Fruit fly (Drosophila melanogaster) whole organism, embryonic: ENCODE results near the gene CG9948.

ENCODE experiments used
- C15 ChIP-seq: fragments of 200-800 bp; sonication (Bioruptor generic); IDR thresholded peaks from 3 replicates; pipeline ENCODE4 v1.3.6; 2022; ENCODE audit warnings: missing biosample characterization, missing genetic modification characterization
- CG11695 ChIP-seq: fragments of 200-800 bp; sonication (Bioruptor generic); IDR thresholded peaks from 3 replicates; pipeline ENCODE4 v1.3.6; 2022; ENCODE audit warnings: missing biosample characterization, missing genetic modification characterization
- CG12391 ChIP-seq: fragments of 200-800 bp; sonication (Bioruptor generic); optimal IDR thresholded peaks from 3 replicates; lab custom pipeline; 2018; ENCODE audit warnings: missing biosample characterization, mild to moderate bottlenecking, missing genetic modification characterization, moderate library complexity
- CG12744 ChIP-seq: fragments of 200-800 bp; sonication (Bioruptor generic); optimal IDR thresholded peaks from 2 replicates; lab custom pipeline; 2016; ENCODE audit warnings: missing biosample characterization, missing genetic modification characterization
- CG13296 ChIP-seq: fragments of 200-800 bp; sonication (Bioruptor generic); optimal IDR thresholded peaks from 3 replicates; lab custom pipeline; 2018; ENCODE audit warnings: missing biosample characterization, mild to moderate bottlenecking, missing genetic modification characterization
- CG14014 ChIP-seq: fragments of 200-800 bp; sonication (Bioruptor generic); IDR thresholded peaks from 2 replicates; pipeline ENCODE4 v1.3.6; 2022; ENCODE audit warnings: missing biosample characterization, missing genetic modification characterization
- CG14050 ChIP-seq: fragments of 200-800 bp; sonication (Bioruptor generic); IDR thresholded peaks from 3 replicates; pipeline ENCODE4 v1.3.6; 2022; ENCODE audit warnings: missing biosample characterization, missing genetic modification characterization
- CG14710 ChIP-seq: fragments of 200-800 bp; sonication (Bioruptor generic); optimal IDR thresholded peaks from 3 replicates; lab custom pipeline; 2019; ENCODE audit warnings: missing biosample characterization, mild to moderate bottlenecking, missing genetic modification characterization, moderate library complexity
- CG16779 ChIP-seq: fragments of 200-800 bp; sonication (Bioruptor generic); IDR thresholded peaks from 2 replicates; pipeline ENCODE4 v1.3.6; 2022; ENCODE audit warnings: missing biosample characterization, missing genetic modification characterization
- CG16813 ChIP-seq: fragments of 200-800 bp; sonication (Bioruptor generic); IDR thresholded peaks from 3 replicates; pipeline ENCODE4 v1.3.6; 2022; ENCODE audit warnings: missing biosample characterization, missing genetic modification characterization; ENCODE audit not compliant: partially characterized antibody
- CG18599 ChIP-seq: fragments of 200-800 bp; sonication (Bioruptor generic); optimal IDR thresholded peaks from 3 replicates; lab custom pipeline; 2017; ENCODE audit warnings: missing biosample characterization, missing genetic modification characterization, mild to moderate bottlenecking, moderate library complexity, missing genetic modification reagents
- CG18619 ChIP-seq: fragments of 200-800 bp; sonication (Bioruptor generic); optimal IDR thresholded peaks from 3 replicates; lab custom pipeline; 2017; ENCODE audit warnings: missing biosample characterization, mild to moderate bottlenecking, missing genetic modification characterization
- CG30020 ChIP-seq: fragments of 200-800 bp; optimal IDR thresholded peaks from 2 replicates; lab custom pipeline; 2019; ENCODE audit warnings: missing biosample characterization, mild to moderate bottlenecking, missing genetic modification characterization, moderate library complexity
- CG31441 ChIP-seq: fragments of 200-800 bp; sonication (Bioruptor generic); IDR thresholded peaks from 2 replicates; pipeline ENCODE4 v1.3.6; 2022; ENCODE audit warnings: missing biosample characterization, missing genetic modification characterization
- CG34422 ChIP-seq: fragments of 200-800 bp; sonication (Bioruptor generic); IDR thresholded peaks from 3 replicates; pipeline ENCODE4 v1.3.6; 2022; ENCODE audit warnings: missing biosample characterization, missing genetic modification characterization
- CG4328 ChIP-seq: fragments of 200-800 bp; sonication (Bioruptor generic); optimal IDR thresholded peaks from 3 replicates; lab custom pipeline; 2017; ENCODE audit warnings: missing biosample characterization, missing genetic modification reagents, missing genetic modification characterization
- CG4404 ChIP-seq: fragments of 200-800 bp; sonication (Bioruptor generic); IDR thresholded peaks from 2 replicates; pipeline ENCODE4 v1.3.6; 2022; ENCODE audit warnings: missing biosample characterization, missing genetic modification characterization
- CG4707 ChIP-seq: fragments of 200-800 bp; sonication (Bioruptor generic); optimal IDR thresholded peaks from 2 replicates; lab custom pipeline; 2018; ENCODE audit warnings: missing biosample characterization, mild to moderate bottlenecking, missing genetic modification characterization, moderate library complexity
- CG6689 ChIP-seq: fragments of 200-800 bp; sonication (Bioruptor generic); IDR thresholded peaks from 2 replicates; pipeline ENCODE4 v1.3.6; 2022; ENCODE audit warnings: missing biosample characterization, missing genetic modification characterization
- CG8478 ChIP-seq: fragments of >200 bp; optimal IDR thresholded peaks from 2 replicates; lab custom pipeline; 2018
- Dfd ChIP-seq, 2 experiments: fragments of >200 bp; optimal IDR thresholded peaks; 2 replicates each; lab custom pipeline; 2017; ENCODE audit warnings: missing biosample characterization in 2 of 2, missing genetic modification characterization in 2 of 2
- Doc2 ChIP-seq: fragments of 200-800 bp; sonication (Bioruptor generic); IDR thresholded peaks from 2 replicates; pipeline ENCODE4 v1.3.6; 2022; ENCODE audit warnings: missing biosample characterization, missing genetic modification characterization
- Dp ChIP-seq: fragments of 200-800 bp; sonication (Bioruptor generic); optimal IDR thresholded peaks from 2 replicates; lab custom pipeline; 2018; ENCODE audit warnings: missing biosample characterization, mild to moderate bottlenecking, missing genetic modification characterization, moderate library complexity
- Ets65A ChIP-seq: fragments of 200-800 bp; sonication (Bioruptor generic); peaks from one replicate; lab custom pipeline; 2016; ENCODE audit warnings: missing biosample characterization, missing genetic modification characterization
- Fer3 ChIP-seq: fragments of 200-800 bp; sonication (Bioruptor generic); optimal IDR thresholded peaks from 2 replicates; lab custom pipeline; 2018; ENCODE audit warnings: missing biosample characterization, mild to moderate bottlenecking, missing genetic modification characterization, moderate library complexity
- Hr78 ChIP-seq, 2 experiments: fragments of 200-800 bp in 1 of 2; fragments of >200 bp in 1 of 2; sonication (Bioruptor generic) in 1 of 2; optimal IDR thresholded peaks; 2 replicates each; lab custom pipeline; 2017 to 2019; ENCODE audit warnings: missing biosample characterization in 2 of 2, missing genetic modification characterization in 2 of 2, mild to moderate bottlenecking in 1 of 2, moderate library complexity in 1 of 2
- Lim3 ChIP-seq: fragments of 200-800 bp; sonication (Bioruptor generic); IDR thresholded peaks from 2 replicates; pipeline ENCODE4 v1.3.6; 2022; ENCODE audit warnings: missing biosample characterization, missing genetic modification characterization
- Med ChIP-seq: fragments of 200-800 bp; sonication (Bioruptor generic); peaks from one replicate; lab custom pipeline; 2016; ENCODE audit warnings: missing biosample characterization, missing genetic modification characterization, mild to moderate bottlenecking, inconsistent platforms, moderate library complexity
- Nf-YC ChIP-seq: fragments of 200-800 bp; optimal IDR thresholded peaks from 3 replicates; lab custom pipeline; 2019; ENCODE audit warnings: missing biosample characterization, mild to moderate bottlenecking, missing genetic modification characterization, moderate library complexity
- YL-1 ChIP-seq: fragments of 200-800 bp; sonication (Bioruptor generic); optimal IDR thresholded peaks from 3 replicates; lab custom pipeline; 2017; ENCODE audit warnings: missing biosample characterization, mild to moderate bottlenecking, missing genetic modification characterization
- bigmax ChIP-seq: fragments of 200-800 bp; sonication (Bioruptor generic); optimal IDR thresholded peaks from 2 replicates; lab custom pipeline; 2018; ENCODE audit warnings: missing biosample characterization, mild to moderate bottlenecking, missing genetic modification characterization
- crp ChIP-seq, 2 experiments: fragments of 200-800 bp; sonication (Bioruptor generic); optimal IDR thresholded peaks; 2 replicates in 1 of 2; 3 replicates in 1 of 2; lab custom pipeline; 2017; ENCODE audit warnings: missing biosample characterization in 2 of 2, missing genetic modification characterization in 2 of 2, mild to moderate bottlenecking in 1 of 2, moderate library complexity in 1 of 2
- dati ChIP-seq: fragments of 200-800 bp; sonication (Bioruptor generic); IDR thresholded peaks from 2 replicates; pipeline ENCODE4 v1.3.6; 2022; ENCODE audit warnings: missing biosample characterization, missing genetic modification characterization
- dm ChIP-seq: fragments of 200-800 bp; sonication (Bioruptor generic); optimal IDR thresholded peaks from 3 replicates; lab custom pipeline; 2016; ENCODE audit warnings: missing biosample characterization, missing genetic modification characterization
- dysf ChIP-seq: fragments of 200-800 bp; sonication (Bioruptor generic); IDR thresholded peaks from 3 replicates; pipeline ENCODE4 v1.3.6; 2022; ENCODE audit warnings: missing biosample characterization, missing genetic modification characterization
- grn ChIP-seq: fragments of 200-800 bp; sonication (Bioruptor generic); optimal IDR thresholded peaks from 3 replicates; lab custom pipeline; 2017; ENCODE audit warnings: missing biosample characterization, missing genetic modification characterization
- insv ChIP-seq, 2 experiments: fragments of 200-800 bp; sonication (Bioruptor generic); optimal IDR thresholded peaks; 3 replicates each; lab custom pipeline; 2016 to 2018; ENCODE audit warnings: missing biosample characterization in 2 of 2, missing genetic modification characterization in 2 of 2
- ken ChIP-seq: fragments of 200-800 bp; sonication (Bioruptor generic); IDR thresholded peaks from 3 replicates; pipeline ENCODE4 v1.3.6; 2022; ENCODE audit warnings: missing biosample characterization, missing genetic modification characterization
- knrl ChIP-seq: fragments of 200-800 bp; sonication (Bioruptor generic); IDR thresholded peaks from 3 replicates; pipeline ENCODE4 v1.3.6; 2022; ENCODE audit warnings: missing biosample characterization, missing genetic modification characterization; ENCODE audit not compliant: partially characterized antibody
- pan ChIP-seq, 4 experiments: fragments of >200 bp in 3 of 4; fragments of 200-800 bp in 1 of 4; sonication (Bioruptor generic) in 1 of 4; optimal IDR thresholded peaks in 3 of 4; IDR thresholded peaks in 1 of 4; 2 replicates each; pipeline versions ENCODE4 v1.3.6 to Lab custom; 2017 to 2022; ENCODE audit warnings: missing biosample characterization in 2 of 4, missing genetic modification characterization in 2 of 4, mixed read lengths in 1 of 4
- prd ChIP-seq, 3 experiments: fragments of >200 bp in 2 of 3; fragments of 200-800 bp in 1 of 3; sonication (Bioruptor generic) in 1 of 3; optimal IDR thresholded peaks in 2 of 3; IDR thresholded peaks in 1 of 3; 2 replicates in 2 of 3; 3 replicates in 1 of 3; pipeline versions ENCODE4 v1.3.6 to Lab custom; 2017 to 2022; ENCODE audit warnings: missing biosample characterization in 1 of 3, missing genetic modification characterization in 1 of 3
- pum ChIP-seq: fragments of 200-800 bp; sonication (Bioruptor generic); optimal IDR thresholded peaks from 2 replicates; lab custom pipeline; 2016; ENCODE audit warnings: missing biosample characterization, missing genetic modification characterization
- sim ChIP-seq: fragments of 200-800 bp; sonication (Bioruptor generic); IDR thresholded peaks from 2 replicates; pipeline ENCODE4 v1.3.6; 2022; ENCODE audit warnings: missing biosample characterization, missing genetic modification characterization
- tin ChIP-seq: fragments of 200-800 bp; sonication (Bioruptor generic); optimal IDR thresholded peaks from 3 replicates; lab custom pipeline; 2016; ENCODE audit warnings: missing biosample characterization, missing genetic modification characterization
- unc-4 ChIP-seq: fragments of 200-800 bp; sonication (Bioruptor generic); IDR thresholded peaks from 2 replicates; pipeline ENCODE4 v1.3.6; 2022; ENCODE audit warnings: missing biosample characterization, missing genetic modification characterization; ENCODE audit not compliant: partially characterized antibody
- wor ChIP-seq: fragments of 200-800 bp; sonication (Bioruptor generic); IDR thresholded peaks from 2 replicates; pipeline ENCODE4 v1.3.6; 2022; ENCODE audit warnings: missing biosample characterization, missing genetic modification characterization

Gene CG9948

DNA sequence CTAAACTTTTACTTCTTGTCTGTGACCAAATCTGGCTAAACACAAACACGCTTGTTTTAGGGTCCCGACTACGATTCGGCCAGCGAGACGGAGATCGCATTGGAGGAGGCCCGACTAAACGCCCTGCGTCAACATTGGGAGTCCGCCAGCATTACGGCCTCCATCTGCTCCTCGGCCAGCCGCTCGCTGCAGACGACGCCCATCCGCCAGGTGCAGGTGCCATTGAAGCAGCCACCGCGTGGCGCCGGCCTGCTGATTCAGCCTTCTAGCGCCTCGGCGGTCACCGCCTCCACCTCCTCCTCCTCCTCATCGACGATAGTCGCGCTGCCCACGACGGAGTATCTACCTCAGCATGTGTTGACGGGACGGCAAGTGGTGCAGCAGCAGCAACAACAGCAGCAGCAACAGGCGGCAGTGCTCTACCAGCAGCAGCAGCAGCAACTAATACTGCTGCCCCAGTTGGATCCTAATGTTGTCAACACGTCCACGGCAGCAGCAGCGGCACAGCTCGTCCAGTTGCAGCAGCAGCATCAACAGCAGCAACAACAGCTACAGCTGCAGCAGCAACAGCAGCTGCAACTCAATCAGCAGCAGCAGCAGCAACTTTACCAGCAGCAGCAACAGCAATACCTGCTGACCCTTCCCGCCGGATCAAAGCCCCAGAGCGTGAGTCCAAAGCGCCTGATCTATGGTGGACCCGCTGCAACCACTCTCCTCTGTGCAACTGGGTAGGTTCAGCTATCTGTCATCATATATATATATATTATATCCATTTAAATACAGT is 8.4 kb upstream of the CG9948 start:
- TF ChIP-seq CG34422 = no peak
- no peak for TF ChIP-seq Doc2 (GFP tag; lab: Robert Waterston, UW)
- TF ChIP-seq CG8478 (lab: Kevin White, UChicago) = peak; percentile 51
- TF ChIP-seq ken (GFP tag; lab: Robert Waterston, UW) = no peak
- no peak for TF ChIP-seq CG12391 (tag; lab: Kevin White, UChicago)
- no peak for TF ChIP-seq prd (optimal IDR thresholded peaks at IDR 0.05; lab: Kevin White, UChicago)
- TF ChIP-seq prd (GFP tag; IDR thresholded peaks at IDR 0.05; lab: Robert Waterston, UW) = 0 out of 3 replicates have a peak, but pooled peaks have one; percentile 8
- TF ChIP-seq unc-4 (GFP tag; lab: Robert Waterston, UW) = no peak
- no peak for TF ChIP-seq CG18619 (GFP tag; lab: Kevin White, UChicago)
- TF ChIP-seq dati = no peak
- TF ChIP-seq CG30020 = no peak
- TF ChIP-seq Ets65A (GFP tag; lab: Kevin White, UChicago) = peak; percentile 57
- TF ChIP-seq CG16779 (GFP tag; lab: Robert Waterston, UW) = 0 out of 2 replicates have a peak, but pooled peaks have one; percentile 29
- TF ChIP-seq Med = peak; percentile 52
- no peak for TF ChIP-seq CG4707
- no peak for TF ChIP-seq dm (GFP tag; lab: Kevin White, UChicago)
- no peak for TF ChIP-seq CG14014 (GFP tag; lab: Robert Waterston, UW)
- TF ChIP-seq CG16813 (GFP tag; lab: Robert Waterston, UW) = 0 out of 3 replicates have a peak, but pooled peaks have one; percentile 15
- TF ChIP-seq CG4328 (GFP tag; lab: Kevin White, UChicago) = no peak
- no peak for TF ChIP-seq sim (GFP tag; lab: Robert Waterston, UW)
- no peak for TF ChIP-seq bigmax (GFP tag; lab: Kevin White, UChicago)
- no peak for TF ChIP-seq tin (GFP tag; lab: Kevin White, UChicago)
- TF ChIP-seq CG13296 (GFP tag; lab: Kevin White, UChicago) = no peak

DNA sequence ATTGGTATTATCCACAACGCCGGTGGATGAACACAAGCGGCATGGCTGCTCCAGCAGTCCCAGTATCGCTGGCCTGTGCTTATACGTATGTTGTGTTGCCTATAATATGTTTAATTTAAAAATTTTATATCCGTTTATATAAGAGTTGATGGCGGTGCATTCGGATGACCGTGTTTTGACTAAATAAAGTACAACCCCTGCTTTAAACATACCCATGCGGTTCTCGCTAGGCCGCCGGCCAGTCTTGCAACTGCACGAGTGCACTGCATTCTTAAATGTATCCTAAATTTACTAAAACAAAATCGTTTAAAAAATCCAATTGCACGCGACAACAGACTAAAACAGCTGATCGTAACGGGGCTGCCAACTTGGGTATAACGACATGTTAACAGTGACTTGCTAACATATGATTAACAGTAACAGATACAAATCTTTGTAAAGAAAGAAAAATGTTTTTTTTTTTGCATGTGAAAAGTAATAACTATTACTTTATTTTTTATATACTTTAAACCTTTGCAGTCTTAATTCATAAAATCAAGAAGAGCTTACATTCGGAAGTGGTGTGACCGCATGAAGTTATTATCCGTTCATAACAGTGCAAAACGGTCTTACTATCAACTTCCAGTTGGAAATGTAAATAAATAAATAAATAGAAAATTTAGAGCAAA is 2.1 kb downstream of the CG9948 start, which contains the start of the genes Uqcc1 and Surf1:
Gene Uqcc1, minus strand, starts transcription at position 356 of the 668 bp plus-strand sequence.
Gene Surf1, plus strand, starts transcription at position 594 of the 668 bp plus-strand sequence.
- TF ChIP-seq CG14050 (GFP tag; lab: Robert Waterston, UW) = no peak
- TF ChIP-seq crp (GFP tag; optimal IDR thresholded peaks at IDR 0.05; lab: Kevin White, UChicago) = peak; percentile 57 to 90
- no peak for TF ChIP-seq pan (optimal IDR thresholded peaks at IDR 0.05; lab: Kevin White, UChicago)
- TF ChIP-seq pan (GFP tag; optimal IDR thresholded peaks at IDR 0.05 in 1 of 2, IDR thresholded peaks at IDR 0.05 in 1 of 2) = no peak
- no peak for TF ChIP-seq C15
- TF ChIP-seq CG18599 (GFP tag; lab: Kevin White, UChicago) = no peak
- TF ChIP-seq CG13296 (GFP tag; lab: Kevin White, UChicago) = no peak
- no peak for TF ChIP-seq wor
- no peak for TF ChIP-seq pum (GFP tag; lab: Kevin White, UChicago)
- TF ChIP-seq CG31441 (GFP tag; lab: Robert Waterston, UW) = 0 out of 2 replicates have a peak, but pooled peaks have one; percentile 21
- no peak for TF ChIP-seq dysf (GFP tag; lab: Robert Waterston, UW)
- peak; percentile 25 for TF ChIP-seq grn
- peak; percentile 45 for TF ChIP-seq YL-1 (GFP tag; lab: Kevin White, UChicago)
- TF ChIP-seq CG4404 = no peak
- no peak for TF ChIP-seq CG6689
- TF ChIP-seq Nf-YC (tag; lab: Kevin White, UChicago) = peak; percentile 19
- TF ChIP-seq dm (GFP tag; lab: Kevin White, UChicago) = no peak
- no peak for TF ChIP-seq CG11695 (GFP tag; lab: Robert Waterston, UW)
- TF ChIP-seq CG12744 (GFP tag; lab: Kevin White, UChicago) = no peak
- no peak for TF ChIP-seq CG4707
- no peak for TF ChIP-seq Dfd (GFP tag; optimal IDR thresholded peaks at IDR 0.05; lab: Kevin White, UChicago)
- TF ChIP-seq Hr78 (GFP tag; optimal IDR thresholded peaks at IDR 0.05; lab: Kevin White, UChicago) = no peak
- peak; percentile 3 for TF ChIP-seq Dp
- peak; percentile 53 for TF ChIP-seq CG14710
- no peak for TF ChIP-seq Fer3
- TF ChIP-seq insv (GFP tag; optimal IDR thresholded peaks at IDR 0.05; lab: Kevin White, UChicago) = peak in 1 of 2 experiments; percentile 94
- TF ChIP-seq Lim3 (GFP tag; lab: Robert Waterston, UW) = no peak
- no peak for TF ChIP-seq knrl
